Worm (Caenorhabditis elegans): ENCODE measurements around the gene K02E2.6.

The K02E2.6 gene

ce11 chrV:20418768-20419167, 38.4 kb downstream of the K02E2.6 start (continued):
- TF ChIP-seq F16B12.6 (tag; optimal IDR thresholded peaks at IDR 0.05) (no peak), nhr-71 (tag; optimal IDR thresholded peaks at IDR 0.05) (peak; percentile 91), nhr-85 (tag) (peak; percentile 71), pax-3 (tag; optimal IDR thresholded peaks at IDR 0.05) (no peak), mef-2 (tag; optimal IDR thresholded peaks at IDR 0.05) (no peak), C16A3.4 (tag; optimal IDR thresholded peaks at IDR 0.05) (peak; percentile 72), jun-1 (tag; optimal IDR thresholded peaks at IDR 0.05) (peak; percentile 72), lin-35 (GFP tag; optimal IDR thresholded peaks at IDR 0.05) (peak in 1 of 2 experiments; percentile 83), nhr-47 (tag; optimal IDR thresholded peaks at IDR 0.05) (peak; percentile 57), zip-4 (GFP tag; optimal IDR thresholded peaks at IDR 0.05) (peak; percentile 14), nhr-11 (tag; optimal IDR thresholded peaks at IDR 0.05) (peak; percentile 34), ceh-82 (tag; optimal IDR thresholded peaks at IDR 0.05) (no peak), tbx-2 (tag; optimal IDR thresholded peaks at IDR 0.05) (peak; percentile 62), alr-1 (tag; optimal IDR thresholded peaks at IDR 0.05; ENCODE audit: borderline replicate concordance) (no peak), nhr-20 (tag; optimal IDR thresholded peaks at IDR 0.05) (peak; percentile 85), Y116A8C.19 (tag; optimal IDR thresholded peaks at IDR 0.05; ENCODE audit: borderline replicate concordance) (no peak)

- TF ChIP-seq nhr-71 (tag; optimal IDR thresholded peaks at IDR 0.05) (peak; percentile 4), C04F5.9 (tag; optimal IDR thresholded peaks at IDR 0.05) (no peak), nhr-85 (tag) (peak; percentile 48), pax-3 (tag; optimal IDR thresholded peaks at IDR 0.05) (peak; percentile 44), snpc-4 (tag; optimal IDR thresholded peaks at IDR 0.05) (no peak), hpl-2 (GFP tag; optimal IDR thresholded peaks at IDR 0.05) (no peak), lin-14 (GFP tag; optimal IDR thresholded peaks at IDR 0.05) (peak; percentile 15)
Measured at ce11 chrV:20419643-20420042, 39.3 kb downstream of the K02E2.6 start.

ce11 chrV:20422738-20423137, 42.4 kb downstream of the K02E2.6 start:
- TF ChIP-seq ceh-63 (GFP tag; optimal IDR thresholded peaks at IDR 0.05), result no peak
- TF ChIP-seq snpc-4 (tag; optimal IDR thresholded peaks at IDR 0.05), result no peak
- no peak for TF ChIP-seq unc-98 (GFP tag; IDR thresholded peaks at IDR 0.05)
- TF ChIP-seq zip-4 (GFP tag; optimal IDR thresholded peaks at IDR 0.05), result no peak
- no peak for TF ChIP-seq vab-15 (tag; optimal IDR thresholded peaks at IDR 0.05)
- TF ChIP-seq C34B4.2 (tag; optimal IDR thresholded peaks at IDR 0.05), result no peak
- peak in 1 of 3 experiments; percentile 4 for TF ChIP-seq ceh-82 (tag; optimal IDR thresholded peaks at IDR 0.05)
- TF ChIP-seq nhr-47 (tag; optimal IDR thresholded peaks at IDR 0.05), result no peak
- no peak for TF ChIP-seq nhr-237 (tag; optimal IDR thresholded peaks at IDR 0.05)
- TF ChIP-seq irx-1 (tag; optimal IDR thresholded peaks at IDR 0.05), result no peak
- no peak for TF ChIP-seq sptf-1 (tag; optimal IDR thresholded peaks at IDR 0.05)
- no peak for TF ChIP-seq elt-2 (tag; optimal IDR thresholded peaks at IDR 0.05)
- TF ChIP-seq ceh-8 (GFP tag; optimal IDR thresholded peaks at IDR 0.05), result no peak
- TF ChIP-seq nhr-19 (GFP tag; conservative IDR thresholded peaks at IDR 0.05), result no peak
- TF ChIP-seq C16A3.4 (tag; optimal IDR thresholded peaks at IDR 0.05), result peak; percentile 23
- no peak for TF ChIP-seq lin-39 (tag; optimal IDR thresholded peaks at IDR 0.05)
- no peak for TF ChIP-seq nhr-77 (tag; optimal IDR thresholded peaks at IDR 0.05)
- TF ChIP-seq blmp-1 (tag; optimal IDR thresholded peaks at IDR 0.05), result peak; percentile 75
- no peak for TF ChIP-seq aly-2 (tag; optimal IDR thresholded peaks at IDR 0.05)
- peak in 1 of 2 experiments; percentile 5 for TF ChIP-seq efl-1 (optimal IDR thresholded peaks at IDR 0.05)
- TF ChIP-seq efl-1 (GFP tag; optimal IDR thresholded peaks at IDR 0.05 in 1 of 2), result peak in 1 of 2 experiments; percentile 21
- TF ChIP-seq rnt-1 (tag; optimal IDR thresholded peaks at IDR 0.05), result no peak
- no peak for TF ChIP-seq fkh-4 (tag; optimal IDR thresholded peaks at IDR 0.05; ENCODE audit: borderline replicate concordance)
- TF ChIP-seq mef-2 (tag; optimal IDR thresholded peaks at IDR 0.05), result no peak
- TF ChIP-seq xbp-1 (tag; optimal IDR thresholded peaks at IDR 0.05), result no peak
- no peak for TF ChIP-seq ceh-90 (tag; optimal IDR thresholded peaks at IDR 0.05)
- TF ChIP-seq dsc-1 (tag; optimal IDR thresholded peaks at IDR 0.05), result no peak
- peak; percentile 8 for TF ChIP-seq nhr-71 (tag; optimal IDR thresholded peaks at IDR 0.05)
- TF ChIP-seq fkh-10 (GFP tag; optimal IDR thresholded peaks at IDR 0.05), result no peak
- no peak for TF ChIP-seq unc-130 (tag; optimal IDR thresholded peaks at IDR 0.05)
- no peak for TF ChIP-seq C04F5.9 (tag; optimal IDR thresholded peaks at IDR 0.05)
- no peak for TF ChIP-seq unc-62 (GFP tag; optimal IDR thresholded peaks at IDR 0.05)
- TF ChIP-seq nhr-90 (tag; optimal IDR thresholded peaks at IDR 0.05; ENCODE audit: poor library complexity), result no peak
- no peak for TF ChIP-seq tlp-1 (tag; optimal IDR thresholded peaks at IDR 0.05)
- no peak for TF ChIP-seq lir-3 (tag; optimal IDR thresholded peaks at IDR 0.05; ENCODE audit: poor library complexity)
- no peak for TF ChIP-seq ces-1 (GFP tag; optimal IDR thresholded peaks at IDR 0.05)
- TF ChIP-seq skn-1 (tag; optimal IDR thresholded peaks at IDR 0.05), result no peak

Data from whole organism, L1 larva.